Worm (Caenorhabditis elegans): Measurements from ENCODE around the gene pgp-9.

ce11 chrV:17707022-17707421 is 48.7 kb upstream of the pgp-9 start, which contains the start of gene srh-31:
- TF ChIP-seq scrt-1 (GFP tag; IDR thresholded peaks at IDR 0.05) = no peak
- no peak for TF ChIP-seq flt-1 (GFP tag; IDR thresholded peaks at IDR 0.05)
- TF ChIP-seq hmg-4 (GFP tag; optimal IDR thresholded peaks at IDR 0.05) = no peak
- TF ChIP-seq ama-1 (optimal IDR thresholded peaks at IDR 0.05) = no peak
- no peak for TF ChIP-seq hmbx-1 (tag; optimal IDR thresholded peaks at IDR 0.05)
- TF ChIP-seq hnd-1 (tag; optimal IDR thresholded peaks at IDR 0.05) = no peak
- no peak for TF ChIP-seq pes-1 (GFP tag; IDR thresholded peaks at IDR 0.05)
